Worm (Caenorhabditis elegans) whole organism, L4/young adult: Measurements from ENCODE around the gene acd-4.

Experiments used
- W03F9.2 ChIP-seq: fragments of 150-350 bp; optimal IDR thresholded peaks from 2 replicates; lab custom pipeline; 2014; ENCODE audit warnings: missing biosample characterization, missing genetic modification characterization
- dao-5 ChIP-seq: sonication (generic microtip); optimal IDR thresholded peaks from 2 replicates; lab custom pipeline; 2016; ENCODE audit warnings: missing genotype, missing genetic modification characterization, moderate library complexity, missing compliant biosample characterization
- him-1 ChIP-seq: sonication (generic microtip); optimal IDR thresholded peaks from 2 replicates; lab custom pipeline; 2016; ENCODE audit warnings: missing genotype, missing genetic modification reagents, missing genetic modification characterization, missing compliant biosample characterization

- TF ChIP-seq dao-5 (no peak), him-1 (no peak), W03F9.2 (tag; lab: Kevin White, UChicago) (no peak)
These were observed 49.7 kb downstream of the acd-4 start, which contains the start of gene ZC190.8 for ce11 chrV:8687707-8688106.
